Fruit fly (Drosophila melanogaster) ovary, adult (tissue): Measurements from ENCODE around the gene CG14109.

Experiments
- CG17801 ChIP-seq: fragments of 200-800 bp; optimal IDR thresholded peaks from 2 replicates; lab custom pipeline; 2019; ENCODE audit warnings: missing biosample characterization, mild to moderate bottlenecking, missing genetic modification characterization, moderate library complexity; ENCODE audit not compliant: partially characterized antibody

Gene CG14109

dm6 chr3L:13440370-13440960, at the start of gene CG14109, which contains the start of gene CG10140:
TSS of gene CG14109 (plus strand) at chr3L:13440910.
TSS of gene CG10140 (minus strand) at chr3L:13440470.
- TF ChIP-seq CG17801 (GFP tag; lab: Kevin White, UChicago), result no peak

- TF ChIP-seq CG17801 (GFP tag; lab: Kevin White, UChicago), result no peak
These were observed 47.2 kb upstream of the CG14109 start for dm6 chr3L:13393538-13393937.

dm6 chr3L:13397656-13398055, 43.1 kb upstream of the CG14109 start:
- TF ChIP-seq CG17801 (GFP tag; lab: Kevin White, UChicago), result no peak

dm6 chr3L:13400872-13401418, 39.8 kb upstream of the CG14109 start, which contains the start of gene sens:
TSS of gene sens (minus strand) at chr3L:13401125.
- TF ChIP-seq CG17801 (GFP tag; lab: Kevin White, UChicago), result no peak

dm6 chr3L:13403141-13403867, 37.4 kb upstream of the CG14109 start:
- TF ChIP-seq CG17801 (GFP tag; lab: Kevin White, UChicago), result no peak

dm6 chr3L:13406873-13407272, 33.8 kb upstream of the CG14109 start:
- TF ChIP-seq CG17801 (GFP tag; lab: Kevin White, UChicago), result no peak

- no peak for TF ChIP-seq CG17801 (GFP tag; lab: Kevin White, UChicago)
These were observed 30.7 kb upstream of the CG14109 start for dm6 chr3L:13409809-13410521.

dm6 chr3L:13410999-13411398, 29.7 kb upstream of the CG14109 start:
- no peak for TF ChIP-seq CG17801 (GFP tag; lab: Kevin White, UChicago)

dm6 chr3L:13412200-13412885, 28.4 kb upstream of the CG14109 start, which contains the start of the genes CG10222 and flr:
TSS of gene CG10222 (minus strand) at chr3L:13412453.
TSS of gene flr (plus strand) at chr3L:13412843.
- TF ChIP-seq CG17801 (GFP tag; lab: Kevin White, UChicago), result no peak

- no peak for TF ChIP-seq CG17801 (GFP tag; lab: Kevin White, UChicago)
These were observed 27.9 kb upstream of the CG14109 start for dm6 chr3L:13412886-13413224.

- TF ChIP-seq CG17801 (GFP tag; lab: Kevin White, UChicago), result no peak
These were observed 20.5 kb upstream of the CG14109 start for dm6 chr3L:13420212-13420611.

dm6 chr3L:13422286-13422787, 18.4 kb upstream of the CG14109 start, which contains the start of gene CG32121:
TSS of gene CG32121 (minus strand) at chr3L:13422336.
- no peak for TF ChIP-seq CG17801 (GFP tag; lab: Kevin White, UChicago)

dm6 chr3L:13424068-13424467, 16.6 kb upstream of the CG14109 start, which contains the start of gene CG33263:
TSS of gene CG33263 (minus strand) at chr3L:13424168.
- no peak for TF ChIP-seq CG17801 (GFP tag; lab: Kevin White, UChicago)

dm6 chr3L:13425571-13425970, 15.1 kb upstream of the CG14109 start, which contains the start of gene CG14106:
TSS of gene CG14106 (minus strand) at chr3L:13425671.
- TF ChIP-seq CG17801 (GFP tag; lab: Kevin White, UChicago), result no peak
